Worm (Caenorhabditis elegans): ENCODE results near the gene tbx-34.
A peak's percentile ranks its signal among the peaks of the same experiment; 100 is the strongest.

The tbx-34 gene

DNA sequence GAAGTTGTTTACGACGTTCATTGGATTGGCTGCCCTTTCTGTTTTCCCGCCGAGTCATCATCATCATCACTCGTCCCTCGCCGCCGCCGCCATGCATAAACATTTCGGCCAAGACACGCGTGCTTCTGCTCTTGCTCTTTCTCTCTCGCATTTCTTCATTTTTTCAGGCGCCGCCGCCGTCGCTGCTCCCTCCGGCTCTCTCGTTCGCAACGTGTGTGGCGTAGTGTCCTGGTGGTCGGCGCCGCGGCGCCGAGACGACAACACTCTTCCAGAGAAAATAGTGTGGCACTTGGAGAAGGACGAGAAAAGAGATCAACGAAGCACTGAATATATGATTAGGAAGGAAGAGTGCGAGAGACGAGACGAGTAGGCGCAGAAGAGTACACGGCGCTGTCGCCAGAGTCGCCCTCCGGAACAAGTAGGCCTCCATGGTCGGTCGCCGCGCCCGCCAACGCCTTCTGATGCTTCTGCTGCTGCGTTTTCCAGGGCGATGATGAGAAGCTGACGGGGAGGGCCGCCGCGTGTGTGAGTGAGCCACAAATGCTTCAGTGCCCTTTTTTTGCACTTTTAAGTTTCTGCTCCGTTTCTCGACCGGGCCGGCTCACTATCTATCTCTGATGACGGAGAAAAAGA is 32.5 kb downstream of the tbx-34 start (continued):
- no peak for TF ChIP-seq lin-13 (GFP tag; optimal IDR thresholded peaks at IDR 0.05)
- TF ChIP-seq ceh-62 (tag; optimal IDR thresholded peaks at IDR 0.05): no peak
- no peak for TF ChIP-seq ceh-32 (tag; optimal IDR thresholded peaks at IDR 0.05; ENCODE audit: poor library complexity)
- TF ChIP-seq F44E2.7 (GFP tag; IDR thresholded peaks at IDR 0.05): no peak
- TF ChIP-seq madf-9 (GFP tag; conservative IDR thresholded peaks at IDR 0.05): no peak
- peak; percentile 79 for TF ChIP-seq mxl-3 (GFP tag; optimal IDR thresholded peaks at IDR 0.05)
- TF ChIP-seq lsy-2 (tag; optimal IDR thresholded peaks at IDR 0.05): peak in 1 of 2 experiments; percentile 49
- no peak for TF ChIP-seq unc-62 (GFP tag; optimal IDR thresholded peaks at IDR 0.05 in 1 of 2)
- TF ChIP-seq unc-62 (tag; optimal IDR thresholded peaks at IDR 0.05): no peak
- no peak for TF ChIP-seq ztf-7 (tag; optimal IDR thresholded peaks at IDR 0.05)
- TF ChIP-seq fkh-10 (GFP tag; optimal IDR thresholded peaks at IDR 0.05): peak; percentile 35
- TF ChIP-seq nhr-11 (tag; optimal IDR thresholded peaks at IDR 0.05): peak; percentile 18
- TF ChIP-seq hif-1 (tag; optimal IDR thresholded peaks at IDR 0.05): peak in 1 of 2 experiments; percentile 46
- peak; percentile 48; the same call in 1 of the 2 replicates for TF ChIP-seq hmg-1.1 (GFP tag; IDR thresholded peaks at IDR 0.05)
- peak; percentile 35 for TF ChIP-seq dve-1 (tag; optimal IDR thresholded peaks at IDR 0.05; ENCODE audit: insufficient read depth)
- peak; percentile 15; the same call in 1 of the 2 replicates for TF ChIP-seq dmd-6 (GFP tag; IDR thresholded peaks at IDR 0.05)

ce11 chrIII:11175642-11176217 is 42.3 kb downstream of the tbx-34 start:
- TF ChIP-seq ztf-11 (tag; optimal IDR thresholded peaks at IDR 0.05) (no peak), tra-1 (GFP tag; IDR thresholded peaks at IDR 0.05) (0 out of 2 replicates have a peak, but pooled peaks have one; percentile 10), sdz-12 (GFP tag; optimal IDR thresholded peaks at IDR 0.05) (peak; percentile 3), vab-7 (GFP tag; IDR thresholded peaks at IDR 0.05) (0 out of 2 replicates have a peak, but pooled peaks have one; percentile 7), nhr-102 (tag; optimal IDR thresholded peaks at IDR 0.05) (no peak), fkh-10 (GFP tag; optimal IDR thresholded peaks at IDR 0.05) (no peak), spr-1 (tag; optimal IDR thresholded peaks at IDR 0.05) (no peak), egl-43 (GFP tag; IDR thresholded peaks at IDR 0.05) (peak; percentile 13; the same call in 1 of the 2 replicates), ceh-32 (tag; optimal IDR thresholded peaks at IDR 0.05; ENCODE audit: poor library complexity) (no peak), aha-1 (tag) (peak; percentile 96), pha-4 (GFP tag; IDR thresholded peaks at IDR 0.05) (0 out of 2 replicates have a peak, but pooled peaks have one; percentile 17), pha-4 (tag; optimal IDR thresholded peaks at IDR 0.05) (no peak), nhr-6 (tag; optimal IDR thresholded peaks at IDR 0.05) (no peak), snpc-4 (tag; optimal IDR thresholded peaks at IDR 0.05) (no peak), lin-13 (GFP tag; optimal IDR thresholded peaks at IDR 0.05) (no peak), saeg-2 (GFP tag; IDR thresholded peaks at IDR 0.05) (no peak), set-16 (GFP tag; IDR thresholded peaks at IDR 0.05) (peak; percentile 81), nhr-237 (tag; optimal IDR thresholded peaks at IDR 0.05) (no peak), nhr-77 (tag; optimal IDR thresholded peaks at IDR 0.05) (no peak), unc-62 (GFP tag; optimal IDR thresholded peaks at IDR 0.05 in 1 of 2) (peak in 1 of 2 experiments; percentile 58), unc-62 (tag; optimal IDR thresholded peaks at IDR 0.05) (no peak), nhr-25 (tag; optimal IDR thresholded peaks at IDR 0.05; ENCODE audit: borderline replicate concordance, insufficient read depth) (no peak)

- TF ChIP-seq ceh-28 (tag; optimal IDR thresholded peaks at IDR 0.05) (peak; percentile 75), ztf-7 (tag; optimal IDR thresholded peaks at IDR 0.05) (no peak)
These were observed 45.8 kb downstream of the tbx-34 start for ce11 chrIII:11172232-11172713.

- TF ChIP-seq tra-1 (GFP tag; IDR thresholded peaks at IDR 0.05) (peak; percentile 13; the same call in 1 of the 2 replicates), nhr-102 (tag; optimal IDR thresholded peaks at IDR 0.05) (peak; percentile 11), php-3 (GFP tag; IDR thresholded peaks at IDR 0.05) (no peak), aha-1 (tag) (peak; percentile 4), dmd-6 (GFP tag; IDR thresholded peaks at IDR 0.05) (0 out of 2 replicates have a peak, but pooled peaks have one; percentile 11)
These were observed 47.5 kb downstream of the tbx-34 start for ce11 chrIII:11170509-11170908.
